Fruit fly (Drosophila melanogaster): Measurements from ENCODE around the gene Rim2.

- TF ChIP-seq psq (optimal IDR thresholded peaks at IDR 0.05) (no peak), EcR (GFP tag; optimal IDR thresholded peaks at IDR 0.05) (no peak), Dll (optimal IDR thresholded peaks at IDR 0.05) (no peak), CG8478 (optimal IDR thresholded peaks at IDR 0.05) (no peak)
Observed at dm6 chr2L:1667483-1667882, 56.7 kb downstream of the Rim2 start.

All from whole organism.